Fruit fly (Drosophila melanogaster) whole organism, prepupa: Measurements from ENCODE around the gene CtsF.

ENCODE experiments used
- CG10631 ChIP-seq: fragments of 200-800 bp; sonication (Bioruptor generic); optimal IDR thresholded peaks from 2 replicates; lab custom pipeline; 2016; ENCODE audit warnings: missing biosample characterization, missing genetic modification characterization
- CG10669 ChIP-seq: fragments of 200-800 bp; sonication (Bioruptor generic); optimal IDR thresholded peaks from 3 replicates; lab custom pipeline; 2018; ENCODE audit warnings: missing biosample characterization, mild to moderate bottlenecking, missing genetic modification characterization, moderate library complexity
- CG11294 ChIP-seq: fragments of 200-800 bp; sonication (Bioruptor generic); IDR thresholded peaks from 2 replicates; pipeline ENCODE4 v1.3.6; 2022; ENCODE audit warnings: missing biosample characterization, missing genetic modification characterization
- CG11902 ChIP-seq: fragments of 200-800 bp; sonication (Bioruptor generic); optimal IDR thresholded peaks from 3 replicates; lab custom pipeline; 2016; ENCODE audit warnings: missing biosample characterization, missing genetic modification characterization
- CG15336 ChIP-seq: fragments of 200-800 bp; sonication (Bioruptor generic); IDR thresholded peaks from 2 replicates; pipeline ENCODE4 v1.3.6; 2022; ENCODE audit warnings: missing biosample characterization, missing genetic modification characterization
- CG1621 ChIP-seq: fragments of 200-800 bp; sonication (Bioruptor generic); optimal IDR thresholded peaks from 3 replicates; lab custom pipeline; 2018; ENCODE audit warnings: missing biosample characterization, mild to moderate bottlenecking, missing genetic modification characterization
- CG16779 ChIP-seq: fragments of 200-800 bp; sonication (Bioruptor generic); optimal IDR thresholded peaks from 3 replicates; lab custom pipeline; 2017; ENCODE audit warnings: missing biosample characterization, mild to moderate bottlenecking, missing genetic modification characterization
- CG3032 ChIP-seq: fragments of 200-800 bp; optimal IDR thresholded peaks from 2 replicates; lab custom pipeline; 2019; ENCODE audit warnings: missing biosample characterization, mild to moderate bottlenecking, missing genetic modification characterization, moderate library complexity
- CG31627 ChIP-seq: fragments of 200-800 bp; sonication (Bioruptor generic); optimal IDR thresholded peaks from 3 replicates; lab custom pipeline; 2016; ENCODE audit warnings: missing biosample characterization, missing genetic modification characterization
- CG32006 ChIP-seq: fragments of 200-800 bp; sonication (Bioruptor generic); optimal IDR thresholded peaks from 3 replicates; lab custom pipeline; 2017; ENCODE audit warnings: missing biosample characterization, mild to moderate bottlenecking, missing genetic modification characterization
- CG34406 ChIP-seq: fragments of 200-800 bp; sonication (Bioruptor generic); optimal IDR thresholded peaks from 3 replicates; lab custom pipeline; 2016; ENCODE audit warnings: missing biosample characterization, missing genetic modification characterization
- CG6163 ChIP-seq: fragments of 200-800 bp; sonication (Bioruptor generic); IDR thresholded peaks from 3 replicates; pipeline ENCODE4 v1.3.6; 2022; ENCODE audit warnings: missing biosample characterization, missing genetic modification characterization
- CG6276 ChIP-seq: fragments of 200-800 bp; sonication (Bioruptor generic); optimal IDR thresholded peaks from 2 replicates; lab custom pipeline; 2017; ENCODE audit warnings: missing biosample characterization, mild to moderate bottlenecking, missing genetic modification characterization
- CG6792 ChIP-seq: fragments of 200-800 bp; sonication (Bioruptor generic); optimal IDR thresholded peaks from 3 replicates; lab custom pipeline; 2016; ENCODE audit warnings: missing biosample characterization, missing genetic modification characterization
- CG7368 ChIP-seq: fragments of 200-800 bp; sonication (Bioruptor generic); optimal IDR thresholded peaks from 3 replicates; lab custom pipeline; 2016; ENCODE audit warnings: missing biosample characterization, missing genetic modification characterization
- CG8119 ChIP-seq: fragments of 200-800 bp; sonication (Bioruptor generic); IDR thresholded peaks from 3 replicates; pipeline ENCODE4 v1.3.6; 2022; ENCODE audit warnings: missing biosample characterization, missing genetic modification characterization
- Eip75B ChIP-seq: fragments of 200-800 bp; sonication (Bioruptor generic); optimal IDR thresholded peaks from 3 replicates; lab custom pipeline; 2016; ENCODE audit warnings: missing biosample characterization, missing genetic modification characterization
- Eip78C ChIP-seq: fragments of 200-800 bp; sonication (Bioruptor generic); peaks from one replicate; lab custom pipeline; 2016; ENCODE audit warnings: missing biosample characterization, missing genetic modification characterization
- Ets21C ChIP-seq: fragments of 200-800 bp; sonication (Bioruptor generic); optimal IDR thresholded peaks from 3 replicates; lab custom pipeline; 2016; ENCODE audit warnings: missing biosample characterization, missing genetic modification characterization
- Ets96B ChIP-seq: fragments of 200-800 bp; optimal IDR thresholded peaks from 2 replicates; lab custom pipeline; 2019; ENCODE audit warnings: missing biosample characterization, mild to moderate bottlenecking, missing genetic modification characterization, moderate library complexity
- Gug ChIP-seq: fragments of 200-800 bp; sonication (Bioruptor generic); IDR thresholded peaks from 2 replicates; pipeline ENCODE4 v1.3.6; 2022; ENCODE audit warnings: missing biosample characterization, missing genetic modification characterization
- Hr39 ChIP-seq: fragments of 200-800 bp; sonication (Bioruptor generic); optimal IDR thresholded peaks from 2 replicates; lab custom pipeline; 2016; ENCODE audit warnings: missing biosample characterization, missing genetic modification characterization
- Lpt ChIP-seq: fragments of 200-800 bp; sonication (Bioruptor generic); optimal IDR thresholded peaks from 3 replicates; lab custom pipeline; 2016; ENCODE audit warnings: missing biosample characterization, missing genetic modification characterization
- Met ChIP-seq: fragments of 200-800 bp; sonication (Bioruptor generic); optimal IDR thresholded peaks from 3 replicates; lab custom pipeline; 2016; ENCODE audit warnings: missing biosample characterization, missing genetic modification characterization
- OdsH ChIP-seq: fragments of 200-800 bp; sonication (Bioruptor generic); optimal IDR thresholded peaks from 3 replicates; lab custom pipeline; 2016; ENCODE audit warnings: missing biosample characterization, missing genetic modification characterization
- Smox ChIP-seq: fragments of 200-800 bp; sonication (Bioruptor generic); optimal IDR thresholded peaks from 3 replicates; lab custom pipeline; 2016; ENCODE audit warnings: missing biosample characterization, missing genetic modification characterization
- Sox102F ChIP-seq: fragments of 200-800 bp; sonication (Bioruptor generic); optimal IDR thresholded peaks from 2 replicates; lab custom pipeline; 2016; ENCODE audit warnings: missing biosample characterization, mild to moderate bottlenecking, missing genetic modification characterization
- Sox15 ChIP-seq: fragments of 200-800 bp; sonication (Bioruptor generic); optimal IDR thresholded peaks from 3 replicates; lab custom pipeline; 2016; ENCODE audit warnings: missing biosample characterization, missing genetic modification characterization
- achi ChIP-seq: fragments of 200-800 bp; sonication (Bioruptor generic); optimal IDR thresholded peaks from 3 replicates; lab custom pipeline; 2016; ENCODE audit warnings: missing biosample characterization, missing genetic modification characterization
- dac ChIP-seq: fragments of 200-800 bp; sonication (Bioruptor generic); optimal IDR thresholded peaks from 2 replicates; lab custom pipeline; 2017; ENCODE audit warnings: missing biosample characterization, mild to moderate bottlenecking, missing genetic modification characterization
- dsx ChIP-seq: fragments of 200-800 bp; optimal IDR thresholded peaks from 3 replicates; lab custom pipeline; 2019; ENCODE audit warnings: missing biosample characterization, mild to moderate bottlenecking, missing genetic modification characterization, moderate library complexity; ENCODE audit not compliant: poor library complexity, severe bottlenecking
- eg ChIP-seq: fragments of 200-800 bp; sonication (Bioruptor generic); IDR thresholded peaks from 3 replicates; pipeline ENCODE4 v1.3.6; 2022; ENCODE audit warnings: missing biosample characterization, missing genetic modification characterization
- fd59A ChIP-seq: fragments of 200-800 bp; sonication (Bioruptor generic); optimal IDR thresholded peaks from 2 replicates; lab custom pipeline; 2017; ENCODE audit warnings: missing biosample characterization, mild to moderate bottlenecking, missing genetic modification characterization, missing genetic modification reagents
- fd85E ChIP-seq: fragments of 200-800 bp; sonication (Bioruptor generic); optimal IDR thresholded peaks from 3 replicates; lab custom pipeline; 2016; ENCODE audit warnings: missing biosample characterization, missing genetic modification characterization
- pdm3 ChIP-seq: fragments of 200-800 bp; sonication (Bioruptor generic); optimal IDR thresholded peaks from 3 replicates; lab custom pipeline; 2016; ENCODE audit warnings: missing biosample characterization, missing genetic modification characterization
- salr ChIP-seq, 2 experiments: fragments of 200-800 bp; sonication (Bioruptor generic); optimal IDR thresholded peaks; 3 replicates each; lab custom pipeline; 2016 to 2018; ENCODE audit warnings: missing biosample characterization in 2 of 2, missing genetic modification characterization in 2 of 2, mild to moderate bottlenecking in 1 of 2
- ss ChIP-seq, 2 experiments: fragments of 200-800 bp; sonication (Bioruptor generic); optimal IDR thresholded peaks; 2 replicates in 1 of 2; 3 replicates in 1 of 2; lab custom pipeline; 2017 to 2018; ENCODE audit warnings: mild to moderate bottlenecking in 2 of 2, missing biosample characterization in 2 of 2, missing genetic modification characterization in 2 of 2, moderate library complexity in 1 of 2
- svp ChIP-seq: fragments of 200-800 bp; sonication (Bioruptor generic); peaks from one replicate; lab custom pipeline; 2016; ENCODE audit warnings: missing biosample characterization, missing genetic modification characterization
- topi ChIP-seq: fragments of 200-800 bp; sonication (Bioruptor generic); optimal IDR thresholded peaks from 3 replicates; lab custom pipeline; 2016; ENCODE audit warnings: missing biosample characterization, missing genetic modification characterization
- vri ChIP-seq: fragments of 200-800 bp; sonication (Bioruptor generic); optimal IDR thresholded peaks from 3 replicates; lab custom pipeline; 2016; ENCODE audit warnings: missing biosample characterization, mild to moderate bottlenecking, missing genetic modification characterization

CtsF gene

DNA sequence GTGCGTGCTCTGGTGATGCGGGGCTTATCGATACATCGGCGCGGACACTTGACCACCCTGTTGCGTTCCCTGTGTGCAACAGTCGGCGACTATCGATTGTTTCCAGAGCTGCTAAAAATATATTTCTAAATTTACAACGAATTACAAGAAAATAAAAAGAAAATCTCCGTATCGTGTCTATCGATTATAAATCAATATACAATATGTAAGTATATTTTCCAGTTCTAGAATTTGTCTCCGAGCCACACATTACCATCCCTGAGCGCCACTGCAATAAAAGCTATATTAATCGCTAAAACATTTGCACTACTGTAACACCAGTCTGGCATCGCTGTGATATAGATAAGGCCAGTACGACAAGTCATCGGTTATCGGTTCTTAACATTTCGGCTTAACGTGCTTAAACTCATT lies 19.3 kb downstream of the CtsF start, which contains the start of the genes Kat60 and Mms19 (continued):
- TF ChIP-seq ss (GFP tag; optimal IDR thresholded peaks at IDR 0.05; lab: Kevin White, UChicago): no peak
- peak; percentile 64 for TF ChIP-seq Sox15
- no peak for TF ChIP-seq CG10669
- peak; percentile 80 for TF ChIP-seq CG31627 (GFP tag; lab: Kevin White, UChicago)
- peak; percentile 88 for TF ChIP-seq svp (GFP tag; lab: Kevin White, UChicago)
- TF ChIP-seq salr (GFP tag; optimal IDR thresholded peaks at IDR 0.05; lab: Kevin White, UChicago): no peak

DNA sequence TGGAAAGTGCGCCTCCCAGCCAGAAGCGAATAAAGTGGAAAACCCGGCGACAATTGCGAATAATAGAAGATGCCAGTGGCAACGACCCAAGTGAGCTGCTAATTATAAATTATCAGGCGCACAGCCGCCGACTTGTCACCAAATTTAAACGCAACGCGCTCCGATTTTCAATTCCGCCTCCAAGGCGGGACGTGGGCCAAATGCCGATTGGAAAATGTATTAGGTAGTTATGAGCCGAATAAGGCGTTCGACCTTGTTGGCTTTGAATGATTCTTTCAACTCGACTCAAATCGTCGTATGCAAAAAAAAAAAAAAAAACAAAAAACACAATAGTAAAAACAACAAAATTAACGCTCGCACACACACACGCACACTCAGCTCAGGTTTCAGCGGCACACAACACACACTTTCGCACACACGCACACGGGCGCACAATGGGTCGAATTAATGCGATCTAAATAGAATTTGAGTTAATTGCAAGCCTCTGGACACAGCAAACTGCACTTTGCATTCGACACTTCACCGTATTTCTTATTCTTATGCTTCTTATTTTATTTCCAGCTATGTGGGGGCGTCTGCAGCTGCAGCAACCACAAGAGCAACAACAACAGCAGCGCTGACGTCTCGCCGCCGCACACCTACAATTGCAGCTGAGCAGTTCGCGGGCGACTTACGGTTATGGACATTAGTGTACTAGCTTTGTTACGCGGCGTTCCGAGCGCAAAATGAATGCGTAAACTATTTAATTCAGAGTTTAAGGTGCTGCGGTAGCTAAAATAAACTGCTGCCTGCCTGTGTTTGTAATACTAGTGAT lies 20.0 kb downstream of the CtsF start:
- no peak for TF ChIP-seq CG10669
- peak; percentile 52 for TF ChIP-seq CG8119 (GFP tag; lab: Robert Waterston, UW)
- TF ChIP-seq topi (GFP tag; lab: Kevin White, UChicago): no peak
- no peak for TF ChIP-seq CG3032
- no peak for TF ChIP-seq Sox102F (GFP tag; lab: Kevin White, UChicago)
- TF ChIP-seq pdm3: no peak
- no peak; the same call in 2 of the 3 replicates for TF ChIP-seq CG6163 (GFP tag; lab: Robert Waterston, UW)
- no peak for TF ChIP-seq svp (GFP tag; lab: Kevin White, UChicago)
- no peak for TF ChIP-seq Eip78C (GFP tag; lab: Kevin White, UChicago)
- TF ChIP-seq CG34406 (GFP tag; lab: Kevin White, UChicago): no peak
- TF ChIP-seq CG11294 (GFP tag; lab: Robert Waterston, UW): no peak
- TF ChIP-seq Gug (GFP tag; lab: Robert Waterston, UW): no peak
- no peak for TF ChIP-seq dac (GFP tag; lab: Kevin White, UChicago)
- TF ChIP-seq Sox15: no peak
- TF ChIP-seq CG16779: peak; percentile 53
- no peak for TF ChIP-seq Eip75B (GFP tag; lab: Kevin White, UChicago)
- no peak for TF ChIP-seq Smox (GFP tag; lab: Kevin White, UChicago)
- no peak for TF ChIP-seq Lpt (GFP tag; lab: Kevin White, UChicago)
- peak; percentile 32; the same call in 1 of the 2 replicates for TF ChIP-seq CG15336 (GFP tag; lab: Robert Waterston, UW)
- TF ChIP-seq achi (GFP tag; lab: Kevin White, UChicago): no peak
- TF ChIP-seq CG10631 (GFP tag; lab: Kevin White, UChicago): no peak
- no peak for TF ChIP-seq CG7368 (GFP tag; lab: Kevin White, UChicago)
- TF ChIP-seq eg (GFP tag; lab: Robert Waterston, UW): no peak
- no peak for TF ChIP-seq fd85E (GFP tag; lab: Kevin White, UChicago)
- TF ChIP-seq vri (GFP tag; lab: Kevin White, UChicago): no peak
- TF ChIP-seq CG1621 (tag; lab: Kevin White, UChicago): no peak
- no peak for TF ChIP-seq Met (GFP tag; lab: Kevin White, UChicago)
- TF ChIP-seq Hr39 (GFP tag; lab: Kevin White, UChicago): no peak
- TF ChIP-seq CG6276 (GFP tag; lab: Kevin White, UChicago): no peak
- peak in 1 of 2 experiments; percentile 44 for TF ChIP-seq ss (GFP tag; optimal IDR thresholded peaks at IDR 0.05; lab: Kevin White, UChicago)
- no peak for TF ChIP-seq CG32006 (GFP tag; lab: Kevin White, UChicago)
- TF ChIP-seq salr (GFP tag; optimal IDR thresholded peaks at IDR 0.05; lab: Kevin White, UChicago): no peak
- no peak for TF ChIP-seq fd59A

DNA sequence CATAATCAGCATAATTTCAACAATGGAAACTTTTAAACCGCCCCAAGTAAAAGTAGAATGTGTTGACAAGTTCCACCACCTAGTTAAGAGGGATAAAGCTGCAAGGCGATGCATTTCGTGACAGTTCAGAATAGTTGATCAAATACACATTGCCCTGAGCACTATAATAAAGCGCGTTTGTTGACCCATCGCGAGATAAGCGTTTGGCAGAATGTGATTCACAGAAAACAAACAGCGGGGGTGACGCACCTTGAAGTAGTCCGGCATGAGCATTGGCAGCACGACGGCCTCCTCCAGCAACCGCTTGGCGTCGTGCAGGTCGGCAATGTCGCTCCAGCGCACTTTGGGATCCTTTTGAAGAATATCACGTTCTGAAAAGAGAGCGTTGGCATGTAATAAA lies 22.1 kb downstream of the CtsF start:
- TF ChIP-seq CG1621 (tag; lab: Kevin White, UChicago) (no peak), eg (GFP tag; lab: Robert Waterston, UW) (0 out of 3 replicates have a peak, but pooled peaks have one; percentile 31), Eip78C (GFP tag; lab: Kevin White, UChicago) (no peak)

DNA sequence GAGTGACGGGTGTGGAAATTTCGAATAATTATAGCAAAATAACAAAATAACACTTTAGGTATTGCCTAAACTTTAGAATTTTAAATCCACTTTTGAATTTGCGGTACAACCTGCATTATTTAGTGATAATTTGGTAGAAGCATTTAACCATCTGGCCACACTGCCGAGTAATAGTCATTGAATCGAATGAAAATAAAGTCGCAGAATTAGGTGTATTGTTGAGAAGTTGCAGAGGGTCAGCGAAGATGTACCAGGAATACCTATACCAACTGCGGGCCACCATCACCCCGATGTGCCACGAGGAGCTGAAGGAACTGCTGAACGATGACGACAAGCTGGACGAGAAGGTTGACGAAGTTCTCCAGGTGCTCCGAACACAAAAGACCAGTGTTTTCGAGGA lies 25.5 kb downstream of the CtsF start, which contains the start of gene Vps37B:
Vps37B (plus strand) TSS at position 134 of the 400 bp plus-strand sequence.
- no peak for TF ChIP-seq CG6163 (GFP tag; lab: Robert Waterston, UW)
- TF ChIP-seq vri (GFP tag; lab: Kevin White, UChicago): no peak
- no peak for TF ChIP-seq Ets21C (GFP tag; lab: Kevin White, UChicago)
- no peak for TF ChIP-seq Met (GFP tag; lab: Kevin White, UChicago)
- no peak for TF ChIP-seq fd59A
- TF ChIP-seq ss (GFP tag; optimal IDR thresholded peaks at IDR 0.05; lab: Kevin White, UChicago): no peak
- TF ChIP-seq CG11902 (GFP tag; lab: Kevin White, UChicago): no peak
- no peak for TF ChIP-seq Sox102F (GFP tag; lab: Kevin White, UChicago)
- no peak for TF ChIP-seq dsx (GFP tag; lab: Kevin White, UChicago)
- TF ChIP-seq CG31627 (GFP tag; lab: Kevin White, UChicago): no peak
- no peak for TF ChIP-seq CG6792 (GFP tag; lab: Kevin White, UChicago)
- TF ChIP-seq Ets96B: no peak
- no peak for TF ChIP-seq achi (GFP tag; lab: Kevin White, UChicago)
- no peak for TF ChIP-seq OdsH (GFP tag; lab: Kevin White, UChicago)
